Worm (Caenorhabditis elegans) whole organism, late embryonic: ENCODE results near the gene cyp-42A1.
A peak's percentile ranks its signal among the peaks of the same experiment; 100 is the strongest.

Experiments used
- C38D4.7 ChIP-seq: fragments of 200-800 bp; sonication (Bioruptor generic); optimal IDR thresholded peaks from 2 replicates; lab custom pipeline; 2018; ENCODE audit warnings: mild to moderate bottlenecking, missing genetic modification characterization, moderate library complexity, missing compliant biosample characterization
- K09A11.1 ChIP-seq: sonication (generic microtip); optimal IDR thresholded peaks from 2 replicates; lab custom pipeline; 2017; ENCODE audit warnings: antibody characterized with exemption, mild to moderate bottlenecking, missing genetic modification characterization, missing compliant biosample characterization; ENCODE audit not compliant: insufficient read depth
- T23F11.4 ChIP-seq: fragments of 200-800 bp; sonication (Bioruptor generic); optimal IDR thresholded peaks from 2 replicates; lab custom pipeline; 2018; ENCODE audit warnings: mild to moderate bottlenecking, missing genetic modification characterization, missing compliant biosample characterization
- Y22D7AL.16 ChIP-seq: sonication (generic microtip); optimal IDR thresholded peaks from 2 replicates; lab custom pipeline; 2016; ENCODE audit warnings: missing genetic modification characterization, missing compliant biosample characterization
- ahr-1 ChIP-seq: sonication (generic microtip); optimal IDR thresholded peaks from 2 replicates; lab custom pipeline; 2016; ENCODE audit warnings: missing genetic modification characterization, missing compliant biosample characterization
- ama-1 ChIP-seq: fragments of 150-350 bp; optimal IDR thresholded peaks from 2 replicates; lab custom pipeline; 2014
- ceh-14 ChIP-seq: sonication (generic microtip); optimal IDR thresholded peaks from 2 replicates; lab custom pipeline; 2016; ENCODE audit warnings: missing genotype, missing genetic modification characterization, missing compliant biosample characterization
- ceh-19 ChIP-seq: fragments of 200-800 bp; sonication (Bioruptor generic); optimal IDR thresholded peaks from 2 replicates; lab custom pipeline; 2018; ENCODE audit warnings: mild to moderate bottlenecking, missing genetic modification characterization, missing compliant biosample characterization
- ceh-2 ChIP-seq: sonication (generic microtip); optimal IDR thresholded peaks from 2 replicates; lab custom pipeline; 2016; ENCODE audit warnings: missing genotype, missing genetic modification characterization, missing compliant biosample characterization
- ceh-22 ChIP-seq: sonication (generic microtip); optimal IDR thresholded peaks from 2 replicates; lab custom pipeline; 2017; ENCODE audit warnings: missing biosample characterization, missing genetic modification characterization
- ceh-30 ChIP-seq: fragments of 150-350 bp; optimal IDR thresholded peaks from 2 replicates; lab custom pipeline; 2014; ENCODE audit warnings: missing biosample characterization, missing genetic modification characterization
- ceh-31 ChIP-seq: sonication (generic microtip); optimal IDR thresholded peaks from 2 replicates; lab custom pipeline; 2016; ENCODE audit warnings: missing genetic modification characterization, missing compliant biosample characterization
- ceh-45 ChIP-seq: fragments of 200-800 bp; sonication (Bioruptor generic); IDR thresholded peaks from 2 replicates; pipeline ENCODE4 v1.3.6; 2022; ENCODE audit warnings: missing genetic modification reagents, missing genetic modification characterization, missing compliant biosample characterization
- ceh-48 ChIP-seq: sonication (generic microtip); optimal IDR thresholded peaks from 2 replicates; lab custom pipeline; 2016; ENCODE audit warnings: missing genetic modification characterization, inconsistent platforms, missing compliant biosample characterization
- ceh-6 ChIP-seq: fragments of 200-800 bp; sonication (Bioruptor generic); optimal IDR thresholded peaks from 2 replicates; lab custom pipeline; 2018; ENCODE audit warnings: mild to moderate bottlenecking, missing genetic modification characterization, missing compliant biosample characterization
- ceh-9 ChIP-seq: sonication (generic microtip); optimal IDR thresholded peaks from 2 replicates; lab custom pipeline; 2016; ENCODE audit warnings: mild to moderate bottlenecking, missing genetic modification characterization, inconsistent platforms, missing compliant biosample characterization
- dve-1 ChIP-seq: sonication (generic microtip); optimal IDR thresholded peaks from 2 replicates; lab custom pipeline; 2017; ENCODE audit warnings: antibody characterized with exemption, mild to moderate bottlenecking, missing genetic modification characterization, missing compliant biosample characterization
- fax-1 ChIP-seq: sonication (generic microtip); optimal IDR thresholded peaks from 2 replicates; lab custom pipeline; 2016; ENCODE audit warnings: missing genotype, missing genetic modification characterization, missing compliant biosample characterization
- fkh-6 ChIP-seq: sonication (generic microtip); optimal IDR thresholded peaks from 2 replicates; lab custom pipeline; 2016; ENCODE audit warnings: missing genetic modification characterization, missing compliant biosample characterization
- gmeb-2 ChIP-seq: sonication (generic microtip); optimal IDR thresholded peaks from 2 replicates; lab custom pipeline; 2016; ENCODE audit warnings: missing genetic modification characterization, inconsistent platforms, missing compliant biosample characterization
- hlh-30 ChIP-seq: sonication (generic microtip); optimal IDR thresholded peaks from 2 replicates; lab custom pipeline; 2017; ENCODE audit warnings: antibody characterized with exemption, missing genetic modification characterization, missing compliant biosample characterization; ENCODE audit not compliant: insufficient read depth
- nfya-1 ChIP-seq: sonication (generic microtip); optimal IDR thresholded peaks from 2 replicates; lab custom pipeline; 2017; ENCODE audit warnings: missing genetic modification characterization, mild to moderate bottlenecking, missing compliant biosample characterization, antibody characterized with exemption, moderate library complexity
- pag-3 ChIP-seq: sonication (generic microtip); optimal IDR thresholded peaks from 2 replicates; lab custom pipeline; 2016; ENCODE audit warnings: missing compliant biosample characterization, missing genetic modification characterization, borderline replicate concordance
- pha-2 ChIP-seq: sonication (generic microtip); optimal IDR thresholded peaks from 2 replicates; lab custom pipeline; 2017; ENCODE audit warnings: mild to moderate bottlenecking, missing genetic modification characterization, missing compliant biosample characterization
- pqm-1 ChIP-seq: sonication (generic microtip); optimal IDR thresholded peaks from 2 replicates; lab custom pipeline; 2016; ENCODE audit warnings: missing genetic modification characterization, missing compliant biosample characterization
- sox-2 ChIP-seq: fragments of 200-800 bp; sonication (Bioruptor generic); IDR thresholded peaks from 2 replicates; pipeline ENCODE4 v1.3.6; 2022; ENCODE audit warnings: missing genetic modification reagents, missing genetic modification characterization, missing compliant biosample characterization
- syd-9 ChIP-seq: sonication (generic microtip); optimal IDR thresholded peaks from 2 replicates; lab custom pipeline; 2016; ENCODE audit warnings: mild to moderate bottlenecking, missing genetic modification characterization, moderate library complexity, missing compliant biosample characterization
- unc-42 ChIP-seq: sonication (generic microtip); optimal IDR thresholded peaks from 2 replicates; lab custom pipeline; 2016; ENCODE audit warnings: missing genotype, missing genetic modification characterization, missing compliant biosample characterization
- unc-55 ChIP-seq: sonication (generic microtip); optimal IDR thresholded peaks from 2 replicates; lab custom pipeline; 2017; ENCODE audit warnings: missing biosample characterization, missing genetic modification reagents, missing genetic modification characterization
- unc-86 ChIP-seq: sonication (generic microtip); optimal IDR thresholded peaks from 2 replicates; lab custom pipeline; 2016; ENCODE audit warnings: missing genetic modification characterization, missing compliant biosample characterization
- ztf-16 ChIP-seq: sonication (generic microtip); optimal IDR thresholded peaks from 2 replicates; lab custom pipeline; 2017; ENCODE audit warnings: missing genetic modification characterization, missing compliant biosample characterization

cyp-42A1 gene

ce11 chrV:18911736-18912135 lies at the start of gene cyp-42A1:
cyp-42A1 (plus strand) TSS chrV:18912036.
- no peak for TF ChIP-seq ceh-30 (tag; lab: Kevin White, UChicago)
- no peak for TF ChIP-seq dve-1 (tag; lab: Kevin White, UChicago)
- TF ChIP-seq Y22D7AL.16 (tag; lab: Kevin White, UChicago): no peak
- TF ChIP-seq ceh-31 (tag; lab: Kevin White, UChicago): no peak
- no peak for TF ChIP-seq hlh-30 (tag; lab: Kevin White, UChicago)
- no peak for TF ChIP-seq sox-2
- no peak for TF ChIP-seq nfya-1 (tag; lab: Kevin White, UChicago)
- no peak for TF ChIP-seq fkh-6 (tag; lab: Kevin White, UChicago)
- TF ChIP-seq ceh-48 (tag; lab: Kevin White, UChicago): no peak
- TF ChIP-seq C38D4.7 (GFP tag; lab: Kevin White, UChicago): no peak
- TF ChIP-seq unc-86 (tag; lab: Kevin White, UChicago): no peak
- TF ChIP-seq fax-1 (tag; lab: Kevin White, UChicago): no peak
- no peak for TF ChIP-seq pha-2 (tag; lab: Kevin White, UChicago)
- TF ChIP-seq ceh-14: no peak
- no peak for TF ChIP-seq gmeb-2
- TF ChIP-seq ceh-2: no peak

ce11 chrV:18868517-18868916 lies 43.3 kb upstream of the cyp-42A1 start:
- no peak for TF ChIP-seq fax-1 (tag; lab: Kevin White, UChicago)
- no peak for TF ChIP-seq pha-2 (tag; lab: Kevin White, UChicago)
- no peak for TF ChIP-seq C38D4.7 (GFP tag; lab: Kevin White, UChicago)
- TF ChIP-seq K09A11.1 (tag; lab: Kevin White, UChicago): no peak
- no peak for TF ChIP-seq unc-42 (tag; lab: Kevin White, UChicago)

- no peak for TF ChIP-seq ztf-16 (tag; lab: Kevin White, UChicago)
- no peak for TF ChIP-seq ceh-2
- TF ChIP-seq unc-42 (tag; lab: Kevin White, UChicago): no peak
These were observed 40.9 kb upstream of the cyp-42A1 start for ce11 chrV:18870955-18871354.

ce11 chrV:18873833-18874232 lies 38.0 kb upstream of the cyp-42A1 start, which contains the start of gene ceh-51:
ceh-51 (plus strand) TSS chrV:18874133.
- TF ChIP-seq T23F11.4 (no peak), pag-3 (tag; lab: Kevin White, UChicago) (peak; percentile 25)

- TF ChIP-seq ceh-45 (GFP tag; lab: Robert Waterston, UW): peak; percentile 33; the same call in 1 of the 2 replicates
These were observed 28.8 kb upstream of the cyp-42A1 start for ce11 chrV:18882990-18883389.

- TF ChIP-seq T23F11.4 (no peak), ahr-1 (tag; lab: Kevin White, UChicago) (no peak), ceh-9 (tag; lab: Kevin White, UChicago) (no peak), ama-1 (no peak), ceh-6 (no peak), ceh-19 (GFP tag; lab: Kevin White, UChicago) (no peak), unc-55 (GFP tag; lab: Kevin White, UChicago) (no peak), ceh-45 (GFP tag; lab: Robert Waterston, UW) (no peak), pqm-1 (no peak), ceh-14 (no peak)
These were observed 16.9 kb upstream of the cyp-42A1 start, which contains the start of gene emb-4 for ce11 chrV:18894924-18895388. emb-4 (minus strand) TSS chrV:18894974.

- TF ChIP-seq syd-9 (no peak), ceh-22 (tag; lab: Kevin White, UChicago) (no peak), T23F11.4 (no peak)
- TF ChIP-seq, all 69 proteins: peak for 0
These were observed 11.4 kb upstream of the cyp-42A1 start, which contains the start of gene nhr-243 for ce11 chrV:18900437-18900836. nhr-243 (minus strand) TSS chrV:18900537.
